Fruit fly (Drosophila melanogaster) whole organism, pupa: Measurements from ENCODE around the gene PK1-R.

Experiments
- CG10348 ChIP-seq: fragments of 200-800 bp; sonication (Bioruptor generic); IDR thresholded peaks from 2 replicates; pipeline ENCODE4 v1.3.6; 2022; ENCODE audit warnings: missing biosample characterization, missing genetic modification characterization
- CG12605 ChIP-seq: fragments of 200-800 bp; sonication (Bioruptor generic); IDR thresholded peaks from 2 replicates; pipeline ENCODE4 v1.3.6; 2022; ENCODE audit warnings: missing biosample characterization, missing genetic modification characterization
- CG13204 ChIP-seq: fragments of 200-800 bp; sonication (Bioruptor generic); optimal IDR thresholded peaks from 2 replicates; lab custom pipeline; 2018; ENCODE audit warnings: missing biosample characterization, mild to moderate bottlenecking, missing genetic modification characterization, moderate library complexity
- CG14655 ChIP-seq: fragments of 200-800 bp; sonication (Bioruptor generic); optimal IDR thresholded peaks from 3 replicates; lab custom pipeline; 2017; ENCODE audit warnings: mild to moderate bottlenecking, missing biosample characterization, missing genetic modification reagents, missing genetic modification characterization
- CG15710 ChIP-seq: fragments of 200-800 bp; sonication (Bioruptor generic); optimal IDR thresholded peaks from 2 replicates; lab custom pipeline; 2018; ENCODE audit warnings: missing biosample characterization, mild to moderate bottlenecking, missing genetic modification characterization, moderate library complexity
- CG17806 ChIP-seq: fragments of 200-800 bp; sonication (Bioruptor generic); optimal IDR thresholded peaks from 2 replicates; lab custom pipeline; 2018; ENCODE audit warnings: missing biosample characterization, mild to moderate bottlenecking, missing genetic modification characterization, moderate library complexity
- CG32121 ChIP-seq: fragments of 200-800 bp; sonication (Bioruptor generic); IDR thresholded peaks from 2 replicates; pipeline ENCODE4 v1.3.6; 2022; ENCODE audit warnings: missing biosample characterization, missing genetic modification characterization
- CG34367 ChIP-seq: fragments of 200-800 bp; sonication (Bioruptor generic); optimal IDR thresholded peaks from 2 replicates; lab custom pipeline; 2018; ENCODE audit warnings: missing biosample characterization, mild to moderate bottlenecking, missing genetic modification characterization
- CG4496 ChIP-seq: fragments of 200-800 bp; sonication (Bioruptor generic); IDR thresholded peaks from 3 replicates; pipeline ENCODE4 v1.3.6; 2022; ENCODE audit warnings: missing biosample characterization, missing genetic modification characterization
- CG8159 ChIP-seq: fragments of 200-800 bp; sonication (Bioruptor generic); optimal IDR thresholded peaks from 3 replicates; lab custom pipeline; 2018; ENCODE audit warnings: missing biosample characterization, mild to moderate bottlenecking, missing genetic modification characterization, moderate library complexity
- CG8301 ChIP-seq: fragments of 200-800 bp; sonication (Bioruptor generic); optimal IDR thresholded peaks from 2 replicates; lab custom pipeline; 2018; ENCODE audit warnings: missing biosample characterization, mild to moderate bottlenecking, missing genetic modification characterization
- CG9948 ChIP-seq: fragments of 200-800 bp; sonication (Bioruptor generic); optimal IDR thresholded peaks from 2 replicates; lab custom pipeline; 2018; ENCODE audit warnings: missing biosample characterization, mild to moderate bottlenecking, missing genetic modification characterization, moderate library complexity
- D1 ChIP-seq: fragments of 200-800 bp; sonication (Bioruptor generic); optimal IDR thresholded peaks from 2 replicates; lab custom pipeline; 2018; ENCODE audit warnings: missing biosample characterization, mild to moderate bottlenecking, missing genetic modification characterization, moderate library complexity
- EcR ChIP-seq: fragments of 200-800 bp; sonication (Bioruptor generic); optimal IDR thresholded peaks from 3 replicates; lab custom pipeline; 2019; ENCODE audit warnings: missing biosample characterization, missing genetic modification characterization, mild to moderate bottlenecking, moderate library complexity, missing genetic modification reagents
- Ets98B ChIP-seq: fragments of 200-800 bp; sonication (Bioruptor generic); IDR thresholded peaks from 2 replicates; pipeline ENCODE4 v1.3.6; 2022; ENCODE audit warnings: missing biosample characterization, missing genetic modification characterization
- Pif1A ChIP-seq: fragments of 200-800 bp; sonication (Bioruptor generic); optimal IDR thresholded peaks from 3 replicates; lab custom pipeline; 2016; ENCODE audit warnings: missing biosample characterization, missing genetic modification characterization
- Pif1B ChIP-seq: fragments of 200-800 bp; sonication (Bioruptor generic); optimal IDR thresholded peaks from 3 replicates; lab custom pipeline; 2016; ENCODE audit warnings: missing biosample characterization, missing genetic modification characterization
- Snoo ChIP-seq: fragments of 200-800 bp; sonication (Bioruptor generic); optimal IDR thresholded peaks from 3 replicates; lab custom pipeline; 2017; ENCODE audit warnings: missing biosample characterization, mild to moderate bottlenecking, missing genetic modification characterization, inconsistent platforms
- fd96Ca ChIP-seq: fragments of 200-800 bp; sonication (Bioruptor generic); IDR thresholded peaks from 3 replicates; pipeline ENCODE4 v1.3.6; 2022; ENCODE audit warnings: missing biosample characterization, missing genetic modification characterization
- gl ChIP-seq: fragments of 200-800 bp; sonication (Bioruptor generic); optimal IDR thresholded peaks from 2 replicates; lab custom pipeline; 2018; ENCODE audit warnings: missing biosample characterization, mild to moderate bottlenecking, missing genetic modification characterization
- rn ChIP-seq: fragments of 200-800 bp; sonication (Bioruptor generic); IDR thresholded peaks from 2 replicates; pipeline ENCODE4 v1.3.6; 2022; ENCODE audit warnings: missing biosample characterization, missing genetic modification characterization

PK1-R gene

DNA sequence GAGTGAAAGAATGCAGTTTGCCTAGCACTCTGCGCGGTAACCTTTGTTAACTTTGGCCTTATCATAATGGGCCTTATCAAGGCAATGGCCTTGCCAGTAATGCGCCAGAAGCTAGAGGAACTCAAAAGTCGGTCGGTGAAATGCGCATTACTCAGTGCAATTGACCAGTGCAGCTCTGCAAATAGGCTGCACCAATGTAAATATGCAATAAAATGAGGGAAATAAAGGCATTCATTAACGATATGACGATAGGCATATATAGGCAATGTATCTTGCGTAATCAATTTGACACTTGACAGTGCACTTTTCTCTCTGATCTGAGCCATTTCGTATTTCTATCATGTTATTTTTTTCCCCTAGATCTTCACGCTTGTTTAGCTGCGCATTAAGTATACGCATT is 32.8 kb downstream of the PK1-R start:
- TF ChIP-seq gl (tag; lab: Kevin White, UChicago) (peak; percentile 23), fd96Ca (GFP tag; lab: Robert Waterston, UW) (no peak), Pif1B (GFP tag; lab: Kevin White, UChicago) (peak; percentile 24), CG9948 (tag; lab: Kevin White, UChicago) (no peak), Pif1A (GFP tag; lab: Kevin White, UChicago) (peak; percentile 25)

DNA sequence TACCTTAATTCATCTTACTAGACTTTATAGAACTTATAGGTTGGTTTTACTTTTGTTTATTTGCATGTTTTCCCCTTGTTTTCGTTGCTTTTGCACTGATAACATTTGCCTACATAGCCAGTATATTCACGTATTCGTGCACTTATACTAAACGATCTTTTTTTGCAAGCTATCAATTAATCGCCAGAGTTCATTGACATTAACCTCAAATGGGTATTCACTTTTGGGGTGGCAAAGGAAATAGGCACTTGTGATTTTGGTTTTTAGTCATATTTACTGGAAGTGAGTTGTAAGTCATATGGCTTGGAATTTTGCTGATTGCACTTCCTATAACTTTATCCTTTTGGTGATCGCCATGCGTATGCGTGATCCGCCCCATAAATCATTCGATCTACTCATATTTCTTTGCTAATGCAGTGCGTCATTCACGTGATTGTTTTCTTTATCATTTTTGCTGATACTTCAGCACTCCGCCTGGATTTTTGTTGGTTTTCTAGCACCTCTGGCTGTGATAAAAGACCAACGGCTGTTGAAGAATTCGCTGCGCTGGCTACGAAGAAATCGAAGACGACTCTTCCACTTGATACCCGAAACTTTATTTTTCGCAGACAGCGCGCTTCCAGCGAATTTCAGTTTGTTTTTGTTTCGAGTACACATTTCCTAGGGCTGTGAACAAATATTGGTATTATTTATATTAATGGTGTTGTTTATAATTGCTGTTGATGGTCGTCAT is 34.9 kb downstream of the PK1-R start:
- TF ChIP-seq CG17806 (tag; lab: Kevin White, UChicago) = no peak
- TF ChIP-seq CG12605 (GFP tag; lab: Robert Waterston, UW) = no peak
- TF ChIP-seq Snoo (tag; lab: Kevin White, UChicago) = no peak
- peak; percentile 75 for TF ChIP-seq EcR (GFP tag; lab: Kevin White, UChicago)
- no peak for TF ChIP-seq CG10348 (GFP tag; lab: Robert Waterston, UW)
- TF ChIP-seq fd96Ca (GFP tag; lab: Robert Waterston, UW) = no peak

DNA sequence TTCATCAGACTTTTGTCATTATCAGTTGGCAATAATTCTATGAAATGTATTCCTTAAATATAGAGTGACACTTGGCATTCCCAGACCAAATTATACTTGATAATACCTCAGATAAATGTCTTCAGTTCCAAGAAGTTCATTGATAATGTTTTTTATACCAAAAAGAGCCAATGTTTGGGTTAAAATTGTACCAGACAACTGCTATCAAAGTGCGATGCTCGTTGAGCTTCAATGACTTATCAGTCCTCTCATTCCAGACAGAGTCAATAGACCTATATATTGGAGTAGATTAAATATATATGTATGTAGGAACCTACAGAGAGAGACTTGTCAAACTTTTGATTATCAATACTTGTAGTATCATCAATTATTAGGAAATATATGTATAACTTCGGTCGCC is 37.7 kb downstream of the PK1-R start:
- TF ChIP-seq CG14655 = no peak
- TF ChIP-seq Ets98B (GFP tag; lab: Robert Waterston, UW) = no peak
- TF ChIP-seq EcR (GFP tag; lab: Kevin White, UChicago) = peak; percentile 77

DNA sequence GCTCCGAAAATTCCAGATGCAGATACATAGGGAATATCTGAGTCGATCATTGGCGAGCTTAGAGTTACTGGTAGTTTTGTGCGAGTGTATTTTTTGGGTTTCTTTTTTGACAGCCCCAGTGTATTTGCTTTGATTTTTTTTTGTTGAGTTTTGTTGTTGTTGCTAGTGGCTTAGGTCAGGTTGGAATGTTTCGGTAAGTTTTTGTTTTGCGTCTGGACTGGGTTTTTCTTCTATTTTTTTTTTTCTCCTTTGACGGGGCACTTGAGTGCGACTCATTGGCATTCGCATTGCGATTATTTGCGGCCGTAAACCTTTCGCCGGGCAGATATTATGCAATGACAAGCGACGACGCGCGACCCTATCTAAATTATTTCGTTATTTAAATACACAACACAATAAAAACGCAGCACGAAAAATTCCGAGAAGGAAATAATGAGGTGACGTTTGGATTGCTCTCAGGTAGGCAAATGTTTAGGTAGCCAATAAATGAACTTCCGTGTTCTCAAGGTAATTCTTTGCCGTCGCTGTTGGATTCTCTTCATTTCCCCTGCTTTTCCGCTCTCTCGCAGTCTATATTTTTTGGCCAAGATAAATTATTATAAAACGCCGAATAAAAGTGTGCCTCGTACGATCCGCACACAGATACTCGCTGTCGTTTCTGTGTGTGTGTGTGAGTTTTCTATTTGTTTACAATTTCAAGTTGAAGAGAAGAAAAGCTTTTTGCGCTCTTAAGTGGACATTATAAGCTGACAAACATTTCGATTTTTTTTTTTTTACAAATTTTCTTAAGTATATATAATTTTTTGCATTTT is 38.6 kb downstream of the PK1-R start:
- no peak for TF ChIP-seq Ets98B (GFP tag; lab: Robert Waterston, UW)
- no peak for TF ChIP-seq CG8159 (tag; lab: Kevin White, UChicago)
- no peak for TF ChIP-seq CG12605 (GFP tag; lab: Robert Waterston, UW)
- TF ChIP-seq CG32121 = no peak
- no peak for TF ChIP-seq Pif1B (GFP tag; lab: Kevin White, UChicago)
- no peak for TF ChIP-seq Snoo (tag; lab: Kevin White, UChicago)
- no peak for TF ChIP-seq CG34367 (tag; lab: Kevin White, UChicago)
- TF ChIP-seq fd96Ca (GFP tag; lab: Robert Waterston, UW) = no peak
- no peak for TF ChIP-seq CG8301 (tag; lab: Kevin White, UChicago)
- no peak for TF ChIP-seq Pif1A (GFP tag; lab: Kevin White, UChicago)
- TF ChIP-seq CG4496 = no peak
- no peak for TF ChIP-seq rn
- TF ChIP-seq CG13204 (GFP tag; lab: Kevin White, UChicago) = no peak
- no peak for TF ChIP-seq CG9948 (tag; lab: Kevin White, UChicago)
- TF ChIP-seq CG17806 (tag; lab: Kevin White, UChicago) = no peak
- TF ChIP-seq CG15710 = no peak
- TF ChIP-seq gl (tag; lab: Kevin White, UChicago) = no peak
- no peak for TF ChIP-seq D1 (tag; lab: Kevin White, UChicago)
- TF ChIP-seq CG14655 = no peak
- no peak for TF ChIP-seq EcR (GFP tag; lab: Kevin White, UChicago)

DNA sequence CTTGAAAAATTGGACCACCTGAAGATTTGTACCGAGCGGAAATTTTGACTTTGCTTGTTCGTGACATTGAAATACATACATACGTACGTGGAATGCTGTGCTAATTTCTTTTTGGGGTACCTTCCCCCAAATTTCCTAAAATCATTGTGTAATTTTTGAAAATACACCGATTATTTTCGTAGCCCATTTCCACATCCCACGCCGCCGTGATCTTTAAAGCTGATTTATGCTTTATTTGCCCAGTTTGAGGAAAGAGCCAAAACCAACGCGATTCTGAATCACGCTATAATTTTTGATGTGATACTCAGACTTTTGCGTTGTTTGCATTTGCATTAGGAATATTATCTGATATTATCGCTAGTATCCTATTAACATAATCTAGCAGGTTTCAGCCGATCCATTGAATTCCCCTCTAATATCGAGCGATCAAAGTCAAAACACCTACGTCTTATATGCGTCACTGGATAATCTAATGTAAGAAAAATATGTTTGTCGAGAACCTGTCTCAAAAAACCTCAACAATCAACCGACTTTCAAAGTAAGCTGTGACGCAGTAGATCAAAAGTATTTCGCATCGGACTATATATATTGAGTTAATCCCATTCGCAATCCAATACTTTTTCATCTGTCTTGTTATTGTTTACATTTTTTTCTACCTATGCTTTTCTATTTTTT is 39.9 kb downstream of the PK1-R start:
- no peak for TF ChIP-seq Ets98B (GFP tag; lab: Robert Waterston, UW)
- TF ChIP-seq CG13204 (GFP tag; lab: Kevin White, UChicago) = no peak
- no peak for TF ChIP-seq CG4496
- no peak for TF ChIP-seq gl (tag; lab: Kevin White, UChicago)
- TF ChIP-seq Snoo (tag; lab: Kevin White, UChicago) = no peak
- TF ChIP-seq Pif1B (GFP tag; lab: Kevin White, UChicago) = no peak
- no peak for TF ChIP-seq CG34367 (tag; lab: Kevin White, UChicago)
- no peak for TF ChIP-seq CG8301 (tag; lab: Kevin White, UChicago)
- no peak for TF ChIP-seq CG15710
- TF ChIP-seq CG32121 = no peak
- no peak for TF ChIP-seq fd96Ca (GFP tag; lab: Robert Waterston, UW)
- TF ChIP-seq D1 (tag; lab: Kevin White, UChicago) = no peak
- TF ChIP-seq CG10348 (GFP tag; lab: Robert Waterston, UW) = no peak
- no peak for TF ChIP-seq CG14655
- no peak for TF ChIP-seq rn
- TF ChIP-seq CG8159 (tag; lab: Kevin White, UChicago) = no peak
- TF ChIP-seq Pif1A (GFP tag; lab: Kevin White, UChicago) = no peak
- TF ChIP-seq CG9948 (tag; lab: Kevin White, UChicago) = no peak
- TF ChIP-seq, all 21 proteins: peak for 0
